Worm (Caenorhabditis elegans) whole organism, L3 larva: Measurements from ENCODE around the gene srx-48.

Source experiments
- skn-1 ChIP-seq: fragments of 150-350 bp; optimal IDR thresholded peaks from 2 replicates; lab custom pipeline; 2014; ENCODE audit warnings: missing biosample characterization, missing genetic modification characterization
- ztf-11 ChIP-seq: fragments of 150-350 bp; optimal IDR thresholded peaks from 2 replicates; lab custom pipeline; 2014; ENCODE audit warnings: missing biosample characterization, missing genetic modification characterization
- ztf-4 ChIP-seq: fragments of 150-350 bp; optimal IDR thresholded peaks from 2 replicates; lab custom pipeline; 2014; ENCODE audit warnings: missing biosample characterization, missing genetic modification characterization

- TF ChIP-seq ztf-11 (tag; lab: Kevin White, UChicago) (no peak), ztf-4 (tag; lab: Kevin White, UChicago) (no peak), skn-1 (tag; lab: Kevin White, UChicago) (no peak)
Observed at ce11 chrV:15259049-15259448, 44.5 kb downstream of the srx-48 start, which contains the start of gene srsx-37.
